Worm (Caenorhabditis elegans): ENCODE results near the gene Y36E3A.2.

ce11 chrV:15383739-15384138, 42.1 kb upstream of the Y36E3A.2 start, which contains the start of gene str-88:
- TF ChIP-seq egl-27 (tag; optimal IDR thresholded peaks at IDR 0.05) (no peak), zag-1 (tag; optimal IDR thresholded peaks at IDR 0.05) (no peak), elt-3 (tag; optimal IDR thresholded peaks at IDR 0.05) (no peak), nhr-11 (tag; optimal IDR thresholded peaks at IDR 0.05) (no peak), mdl-1 (tag; optimal IDR thresholded peaks at IDR 0.05) (no peak), skn-1 (tag; optimal IDR thresholded peaks at IDR 0.05) (no peak), ztf-11 (tag; optimal IDR thresholded peaks at IDR 0.05) (no peak), Y55F3AM.14 (GFP tag; optimal IDR thresholded peaks at IDR 0.05) (no peak), nhr-237 (tag; optimal IDR thresholded peaks at IDR 0.05) (no peak), lsy-2 (tag; optimal IDR thresholded peaks at IDR 0.05) (no peak)

All from whole organism, L2 larva.